Worm (Caenorhabditis elegans): ENCODE measurements around the gene nhr-130.

- TF ChIP-seq ztf-11 (tag; optimal IDR thresholded peaks at IDR 0.05) (no peak), ztf-4 (tag; optimal IDR thresholded peaks at IDR 0.05) (no peak), ZK546.5 (tag; optimal IDR thresholded peaks at IDR 0.05) (no peak), mab-5 (tag; optimal IDR thresholded peaks at IDR 0.05) (no peak), nhr-25 (tag; optimal IDR thresholded peaks at IDR 0.05) (no peak), ceh-82 (tag; optimal IDR thresholded peaks at IDR 0.05) (no peak), nhr-129 (tag; optimal IDR thresholded peaks at IDR 0.05) (peak; percentile 97), ama-1 (optimal IDR thresholded peaks at IDR 0.05) (no peak), nhr-23 (tag; optimal IDR thresholded peaks at IDR 0.05) (no peak), nhr-237 (tag; optimal IDR thresholded peaks at IDR 0.05) (no peak), sma-9 (GFP tag; optimal IDR thresholded peaks at IDR 0.05) (peak; percentile 99), sma-9 (tag; optimal IDR thresholded peaks at IDR 0.05) (peak; percentile 43)
Observed at ce11 chrV:532046-532445, 48.9 kb upstream of the nhr-130 start, which contains the start of gene nhr-58.

All from whole organism, L2 larva.